Worm (Caenorhabditis elegans) whole organism, midembryonic: ENCODE data around the gene Y32F6A.5.

ENCODE experiments used
- T22C8.4 ChIP-seq: fragments of 200-800 bp; sonication (Bioruptor generic); IDR thresholded peaks from 2 replicates; pipeline ENCODE4 v1.3.6; 2022; ENCODE audit warnings: missing genetic modification characterization, missing compliant biosample characterization
- cog-1 ChIP-seq: sonication (generic microtip); optimal IDR thresholded peaks from 2 replicates; lab custom pipeline; 2016; ENCODE audit warnings: missing genetic modification characterization, missing compliant biosample characterization
- flt-1 ChIP-seq: fragments of 200-800 bp; sonication (Bioruptor generic); IDR thresholded peaks from 2 replicates; pipeline ENCODE4 v1.3.6; 2022; ENCODE audit warnings: missing genetic modification characterization, missing compliant biosample characterization
- klf-2 ChIP-seq: fragments of 200-800 bp; sonication (Bioruptor generic); conservative IDR thresholded peaks from 2 replicates; pipeline ENCODE4 v1.3.6; 2022; ENCODE audit warnings: missing genetic modification reagents, missing genetic modification characterization, missing compliant biosample characterization
- med-1 ChIP-seq: sonication (generic microtip); optimal IDR thresholded peaks from 2 replicates; lab custom pipeline; 2017; ENCODE audit warnings: missing genetic modification characterization, mild to moderate bottlenecking, missing compliant biosample characterization, antibody characterized with exemption, missing genetic modification reagents; ENCODE audit not compliant: insufficient read depth
- ref-1 ChIP-seq: fragments of 200-800 bp; sonication (Bioruptor generic); conservative IDR thresholded peaks from 2 replicates; pipeline ENCODE4 v1.3.6; 2022; ENCODE audit warnings: missing genetic modification reagents, missing genetic modification characterization, missing compliant biosample characterization
- tab-1 ChIP-seq: fragments of 200-800 bp; sonication (Bioruptor generic); IDR thresholded peaks from 2 replicates; pipeline ENCODE4 v1.3.6; 2022; ENCODE audit warnings: missing genetic modification characterization, missing compliant biosample characterization
- ztf-23 ChIP-seq: fragments of 200-800 bp; sonication (Bioruptor generic); IDR thresholded peaks from 2 replicates; pipeline ENCODE4 v1.3.6; 2022; ENCODE audit warnings: missing genetic modification reagents, missing genetic modification characterization, missing compliant biosample characterization
- ztf-29 ChIP-seq: fragments of 200-800 bp; sonication (Bioruptor generic); IDR thresholded peaks from 2 replicates; pipeline ENCODE4 v1.3.6; 2022; ENCODE audit warnings: missing genetic modification reagents, missing genetic modification characterization, missing compliant biosample characterization

Gene Y32F6A.5

ce11 chrV:10450355-10450754 is 3.0 kb downstream of the Y32F6A.5 start:
- peak; percentile 85 for TF ChIP-seq ztf-23 (GFP tag; lab: Robert Waterston, UW)
- peak; percentile 61; the same call in 1 of the 2 replicates for TF ChIP-seq ref-1
- peak; percentile 89 for TF ChIP-seq klf-2 (GFP tag; lab: Robert Waterston, UW)
- peak; percentile 90 for TF ChIP-seq flt-1 (GFP tag; lab: Robert Waterston, UW)

- 0 out of 2 replicates have a peak, but pooled peaks have one; percentile 7 for TF ChIP-seq ref-1
Observed at ce11 chrV:10449947-10450346, 3.5 kb downstream of the Y32F6A.5 start.

ce11 chrV:10449302-10449701 is 4.1 kb downstream of the Y32F6A.5 start:
- TF ChIP-seq ztf-29 (peak; percentile 51; the same call in 1 of the 2 replicates), ztf-23 (GFP tag; lab: Robert Waterston, UW) (peak; percentile 54; the same call in 1 of the 2 replicates), ref-1 (0 out of 2 replicates have a peak, but pooled peaks have one; percentile 53), flt-1 (GFP tag; lab: Robert Waterston, UW) (peak; percentile 60; the same call in 1 of the 2 replicates), tab-1 (GFP tag; lab: Robert Waterston, UW) (0 out of 2 replicates have a peak, but pooled peaks have one; percentile 6)

- TF ChIP-seq T22C8.4 (GFP tag; lab: Robert Waterston, UW): peak; percentile 73
- TF ChIP-seq tab-1 (GFP tag; lab: Robert Waterston, UW): no peak
- TF ChIP-seq flt-1 (GFP tag; lab: Robert Waterston, UW): no peak
- TF ChIP-seq med-1: no peak
- no peak for TF ChIP-seq ztf-23 (GFP tag; lab: Robert Waterston, UW)
- no peak for TF ChIP-seq ref-1
Observed at ce11 chrV:10441135-10442024, 12.0 kb downstream of the Y32F6A.5 start, which contains the start of gene pap-1. Gene pap-1, plus strand, starts transcription at chrV:10441974.

ce11 chrV:10440723-10441122 is 12.7 kb downstream of the Y32F6A.5 start, which contains the start of gene snf-10:
Gene snf-10, minus strand, starts transcription at chrV:10440823.
- TF ChIP-seq ztf-23 (GFP tag; lab: Robert Waterston, UW): no peak
- no peak for TF ChIP-seq T22C8.4 (GFP tag; lab: Robert Waterston, UW)
- no peak for TF ChIP-seq klf-2 (GFP tag; lab: Robert Waterston, UW)
- TF ChIP-seq ztf-29: no peak
- TF ChIP-seq flt-1 (GFP tag; lab: Robert Waterston, UW): no peak
- TF ChIP-seq med-1: no peak
- no peak for TF ChIP-seq ref-1
- TF ChIP-seq tab-1 (GFP tag; lab: Robert Waterston, UW): no peak
- no peak for TF ChIP-seq cog-1 (tag; lab: Kevin White, UChicago)

ce11 chrV:10436612-10437011 is 16.8 kb downstream of the Y32F6A.5 start, which contains the start of gene set-22:
Gene set-22, plus strand, starts transcription at chrV:10436912.
- TF ChIP-seq ztf-29 (no peak), T22C8.4 (GFP tag; lab: Robert Waterston, UW) (no peak), cog-1 (tag; lab: Kevin White, UChicago) (no peak), ref-1 (no peak), med-1 (no peak), tab-1 (GFP tag; lab: Robert Waterston, UW) (no peak), ztf-23 (GFP tag; lab: Robert Waterston, UW) (no peak), klf-2 (GFP tag; lab: Robert Waterston, UW) (no peak)

ce11 chrV:10435198-10435597 is 18.2 kb downstream of the Y32F6A.5 start:
- TF ChIP-seq ref-1 (no peak), T22C8.4 (GFP tag; lab: Robert Waterston, UW) (no peak), ztf-23 (GFP tag; lab: Robert Waterston, UW) (no peak), cog-1 (tag; lab: Kevin White, UChicago) (no peak), tab-1 (GFP tag; lab: Robert Waterston, UW) (no peak), med-1 (no peak), klf-2 (GFP tag; lab: Robert Waterston, UW) (no peak), ztf-29 (no peak), flt-1 (GFP tag; lab: Robert Waterston, UW) (no peak)

- TF ChIP-seq cog-1 (tag; lab: Kevin White, UChicago) (no peak), T22C8.4 (GFP tag; lab: Robert Waterston, UW) (no peak), ztf-23 (GFP tag; lab: Robert Waterston, UW) (no peak), tab-1 (GFP tag; lab: Robert Waterston, UW) (no peak), ztf-29 (no peak)
Observed at ce11 chrV:10433721-10434120, 19.7 kb downstream of the Y32F6A.5 start, which contains the start of gene Y32F6A.4. Gene Y32F6A.4, minus strand, starts transcription at chrV:10434067.

- no peak for TF ChIP-seq klf-2 (GFP tag; lab: Robert Waterston, UW)
- no peak for TF ChIP-seq ref-1
- TF ChIP-seq ztf-29: no peak
- no peak for TF ChIP-seq ztf-23 (GFP tag; lab: Robert Waterston, UW)
Observed at ce11 chrV:10432607-10433006, 20.8 kb downstream of the Y32F6A.5 start.

- TF ChIP-seq ref-1 (no peak), ztf-23 (GFP tag; lab: Robert Waterston, UW) (no peak), cog-1 (tag; lab: Kevin White, UChicago) (no peak), tab-1 (GFP tag; lab: Robert Waterston, UW) (no peak), ztf-29 (no peak), klf-2 (GFP tag; lab: Robert Waterston, UW) (no peak), flt-1 (GFP tag; lab: Robert Waterston, UW) (no peak), med-1 (no peak), T22C8.4 (GFP tag; lab: Robert Waterston, UW) (no peak)
Observed at ce11 chrV:10428608-10429007, 24.8 kb downstream of the Y32F6A.5 start, which contains the start of gene tag-314. Gene tag-314, minus strand, starts transcription at chrV:10428708.
